Fruit fly (Drosophila melanogaster): Measurements from ENCODE around the gene tll.

Gene tll

DNA sequence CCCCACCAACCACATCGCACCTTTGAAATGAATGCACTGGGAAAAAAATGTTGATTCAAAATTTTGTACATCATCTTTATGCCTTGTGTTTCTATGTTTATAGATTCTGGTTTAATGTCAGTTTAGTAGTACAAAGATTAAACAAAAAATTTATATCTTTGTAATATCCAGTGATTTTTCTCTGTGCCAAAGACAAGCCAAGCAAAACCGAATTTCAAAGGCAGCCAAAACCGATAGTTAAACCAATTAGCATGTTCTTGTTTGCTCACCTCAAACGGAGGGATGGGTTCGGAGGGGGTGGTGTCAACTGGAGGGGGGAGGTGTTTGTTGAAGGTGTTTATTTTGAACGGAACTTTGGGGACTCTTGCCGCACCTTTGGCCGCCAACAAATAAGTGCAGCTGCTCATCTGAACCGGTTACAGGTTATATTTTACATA is 38.2 kb upstream of the tll start (continued):
- TF ChIP-seq crp (GFP tag; optimal IDR thresholded peaks at IDR 0.05) = peak in 1 of 2 experiments; percentile 18
- TF ChIP-seq PHDP (tag; optimal IDR thresholded peaks at IDR 0.05) = peak; percentile 84
- no peak for TF ChIP-seq CG2129 (GFP tag; IDR thresholded peaks at IDR 0.05; ENCODE audit: partially characterized antibody)
- no peak for TF ChIP-seq Hr39 (optimal IDR thresholded peaks at IDR 0.05)
- TF ChIP-seq Drgx (GFP tag; IDR thresholded peaks at IDR 0.05) = peak; percentile 84
- TF ChIP-seq CG8944 (GFP tag; optimal IDR thresholded peaks at IDR 0.05) = peak; percentile 77
- peak; percentile 65 for TF ChIP-seq CG7271 (tag; optimal IDR thresholded peaks at IDR 0.05)
- TF ChIP-seq CG14441 (GFP tag; IDR thresholded peaks at IDR 0.05) = peak; percentile 90
- TF ChIP-seq chm (GFP tag; IDR thresholded peaks at IDR 0.05) = peak; percentile 72; the same call in 1 of the 2 replicates
- TF ChIP-seq CG13123 (GFP tag; optimal IDR thresholded peaks at IDR 0.05) = peak; percentile 76
- peak; percentile 78 for TF ChIP-seq Bteb2 (GFP tag; optimal IDR thresholded peaks at IDR 0.05)
- peak; percentile 84 for TF ChIP-seq CG10147 (GFP tag; optimal IDR thresholded peaks at IDR 0.05)
- peak; percentile 80 for TF ChIP-seq B-H1 (GFP tag; IDR thresholded peaks at IDR 0.05)
- TF ChIP-seq run (tag; optimal IDR thresholded peaks at IDR 0.05) = peak; percentile 82
- TF ChIP-seq eve (GFP tag; optimal IDR thresholded peaks at IDR 0.05) = peak in 1 of 2 experiments; percentile 93
- peak; percentile 68 for TF ChIP-seq Mes4 (GFP tag; optimal IDR thresholded peaks at IDR 0.05)
- peak; percentile 83 for TF ChIP-seq trem (tag; optimal IDR thresholded peaks at IDR 0.05)
- peak; percentile 82 for TF ChIP-seq CG2875 (GFP tag; optimal IDR thresholded peaks at IDR 0.05)
- peak; percentile 1 for TF ChIP-seq MESR4 (GFP tag; optimal IDR thresholded peaks at IDR 0.05)
- TF ChIP-seq CG15479 (GFP tag; optimal IDR thresholded peaks at IDR 0.05) = no peak
- TF ChIP-seq pzg (GFP tag; optimal IDR thresholded peaks at IDR 0.05) = no peak
- peak; percentile 82 for TF ChIP-seq pum (GFP tag; optimal IDR thresholded peaks at IDR 0.05)
- peak; percentile 85; the same call in 1 of the 2 replicates for TF ChIP-seq Atf6 (GFP tag; IDR thresholded peaks at IDR 0.05)
- peak; percentile 33; the same call in 1 of the 2 replicates for TF ChIP-seq aop (GFP tag; IDR thresholded peaks at IDR 0.05)
- no peak for TF ChIP-seq CG7963 (GFP tag; IDR thresholded peaks at IDR 0.05; ENCODE audit: partially characterized antibody)
- peak; percentile 35 for TF ChIP-seq CG9876 (GFP tag; optimal IDR thresholded peaks at IDR 0.05)
- TF ChIP-seq Antp (GFP tag; optimal IDR thresholded peaks at IDR 0.05) = peak; percentile 82
- peak; percentile 86 for TF ChIP-seq Sox100B (GFP tag; optimal IDR thresholded peaks at IDR 0.05)
- peak; percentile 73 for TF ChIP-seq CG7786 (GFP tag; optimal IDR thresholded peaks at IDR 0.05)
- TF ChIP-seq tna (GFP tag; IDR thresholded peaks at IDR 0.05; ENCODE audit: partially characterized antibody) = no peak
- peak; percentile 94 for TF ChIP-seq dmrt99B (tag; optimal IDR thresholded peaks at IDR 0.05)
- TF ChIP-seq dati (GFP tag; IDR thresholded peaks at IDR 0.05) = peak; percentile 74
- TF ChIP-seq sens-2 (GFP tag; IDR thresholded peaks at IDR 0.05) = peak; percentile 70; the same call in 1 of the 2 replicates
- TF ChIP-seq CG13287 (GFP tag; IDR thresholded peaks at IDR 0.05; ENCODE audit: partially characterized antibody) = no peak
- TF ChIP-seq tin (GFP tag; optimal IDR thresholded peaks at IDR 0.05) = peak; percentile 79
- peak; percentile 91 for TF ChIP-seq lmd (GFP tag; IDR thresholded peaks at IDR 0.05)
- no peak for TF ChIP-seq pan (optimal IDR thresholded peaks at IDR 0.05)
- peak in 1 of 2 experiments; percentile 91 for TF ChIP-seq pan (GFP tag; optimal IDR thresholded peaks at IDR 0.05 in 1 of 2, IDR thresholded peaks at IDR 0.05 in 1 of 2)
- TF ChIP-seq Meics (GFP tag; optimal IDR thresholded peaks at IDR 0.05) = peak; percentile 83
- TF ChIP-seq Six4 (GFP tag; optimal IDR thresholded peaks at IDR 0.05) = peak; percentile 85
- TF ChIP-seq chif (GFP tag; optimal IDR thresholded peaks at IDR 0.05) = peak; percentile 82
- peak; percentile 93 for TF ChIP-seq CG2712 (tag; optimal IDR thresholded peaks at IDR 0.05)
- peak; percentile 75 for TF ChIP-seq BtbVII (GFP tag; optimal IDR thresholded peaks at IDR 0.05)
- TF ChIP-seq sug (tag; optimal IDR thresholded peaks at IDR 0.05) = peak; percentile 52
- no peak for TF ChIP-seq sna (GFP tag; IDR thresholded peaks at IDR 0.05; ENCODE audit: partially characterized antibody)
- no peak for TF ChIP-seq hb (GFP tag; IDR thresholded peaks at IDR 0.05; ENCODE audit: partially characterized antibody)
- peak; percentile 71 for TF ChIP-seq slou (GFP tag; optimal IDR thresholded peaks at IDR 0.05)
- peak; percentile 40 for TF ChIP-seq CG10543 (GFP tag; optimal IDR thresholded peaks at IDR 0.05)
- TF ChIP-seq gcm2 (GFP tag; optimal IDR thresholded peaks at IDR 0.05) = peak; percentile 26
- TF ChIP-seq CG6689 (GFP tag; IDR thresholded peaks at IDR 0.05) = peak; percentile 86
